Fruit fly (Drosophila melanogaster) whole organism, prepupa: Measurements from ENCODE around the gene Cp7Fb.

ENCODE experiments used
- CG16779 ChIP-seq: fragments of 200-800 bp; sonication (Bioruptor generic); optimal IDR thresholded peaks from 3 replicates; lab custom pipeline; 2017; ENCODE audit warnings: missing biosample characterization, mild to moderate bottlenecking, missing genetic modification characterization
- CG8632 ChIP-seq: fragments of 200-800 bp; sonication (Bioruptor generic); optimal IDR thresholded peaks from 3 replicates; lab custom pipeline; 2016; ENCODE audit warnings: missing biosample characterization, missing genetic modification characterization
- acj6 ChIP-seq: fragments of 200-800 bp; sonication (Bioruptor generic); optimal IDR thresholded peaks from 3 replicates; lab custom pipeline; 2016; ENCODE audit warnings: missing biosample characterization, missing genetic modification characterization

DNA sequence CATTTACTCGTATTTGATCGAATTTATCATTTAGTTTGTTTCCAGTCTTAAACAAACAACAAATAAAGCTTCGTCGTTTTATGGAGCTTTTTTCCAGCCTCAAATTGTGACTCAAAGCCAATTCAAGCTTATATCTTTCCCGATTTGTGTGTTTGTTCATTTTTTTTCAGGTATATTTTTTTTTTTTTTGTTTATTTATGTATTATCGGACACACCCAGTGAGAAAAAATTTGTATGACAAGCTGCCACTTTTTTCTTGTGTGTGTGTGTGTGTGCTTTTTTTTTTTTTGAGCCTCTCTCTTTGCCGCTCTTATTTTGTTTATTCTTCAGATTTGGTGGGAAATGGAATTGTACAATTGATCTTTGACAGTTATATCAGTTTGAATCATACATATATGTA, 48.9 kb downstream of the Cp7Fb start:
- no peak for TF ChIP-seq CG16779
- TF ChIP-seq acj6 (GFP tag; lab: Kevin White, UChicago), result no peak
- peak; percentile 14 for TF ChIP-seq CG8632
